Fruit fly (Drosophila melanogaster) whole organism, embryonic: ENCODE results near the gene CG18081.

Source experiments
- BEAF-32 ChIP-seq: fragments of 200-800 bp; sonication (Bioruptor generic); optimal IDR thresholded peaks from 3 replicates; lab custom pipeline; 2017; ENCODE audit warnings: missing biosample characterization, missing genetic modification characterization, mild to moderate bottlenecking, moderate library complexity, missing genetic modification reagents
- BtbVII ChIP-seq: fragments of 200-800 bp; sonication (Bioruptor generic); optimal IDR thresholded peaks from 3 replicates; lab custom pipeline; 2017; ENCODE audit warnings: missing biosample characterization, mild to moderate bottlenecking, missing genetic modification characterization
- CG10267 ChIP-seq: fragments of 200-800 bp; sonication (Bioruptor generic); optimal IDR thresholded peaks from 2 replicates; lab custom pipeline; 2018; ENCODE audit warnings: missing biosample characterization, mild to moderate bottlenecking, missing genetic modification characterization, moderate library complexity
- CG11696 ChIP-seq: fragments of 200-800 bp; sonication (Bioruptor generic); IDR thresholded peaks from 2 replicates; pipeline ENCODE4 v1.3.6; 2022; ENCODE audit warnings: missing biosample characterization, missing genetic modification characterization
- CG12942 ChIP-seq: fragments of 200-800 bp; sonication (Bioruptor generic); optimal IDR thresholded peaks from 3 replicates; lab custom pipeline; 2016; ENCODE audit warnings: missing biosample characterization, missing genetic modification characterization
- CG15011 ChIP-seq: fragments of 200-800 bp; sonication (Bioruptor generic); optimal IDR thresholded peaks from 3 replicates; lab custom pipeline; 2018; ENCODE audit warnings: missing biosample characterization, mild to moderate bottlenecking, missing genetic modification characterization
- CG1832 ChIP-seq: fragments of 200-800 bp; sonication (Bioruptor generic); optimal IDR thresholded peaks from 2 replicates; lab custom pipeline; 2017; ENCODE audit warnings: missing biosample characterization, mild to moderate bottlenecking, missing genetic modification characterization, inconsistent platforms
- CG2202 ChIP-seq: fragments of 200-800 bp; sonication (Bioruptor generic); optimal IDR thresholded peaks from 2 replicates; lab custom pipeline; 2018; ENCODE audit warnings: missing biosample characterization, mild to moderate bottlenecking, missing genetic modification characterization
- CG30020 ChIP-seq: fragments of 200-800 bp; optimal IDR thresholded peaks from 2 replicates; lab custom pipeline; 2019; ENCODE audit warnings: missing biosample characterization, mild to moderate bottlenecking, missing genetic modification characterization, moderate library complexity
- CG31441 ChIP-seq: fragments of 200-800 bp; sonication (Bioruptor generic); IDR thresholded peaks from 2 replicates; pipeline ENCODE4 v1.3.6; 2022; ENCODE audit warnings: missing biosample characterization, missing genetic modification characterization
- CG3163 ChIP-seq: fragments of 200-800 bp; sonication (Bioruptor generic); optimal IDR thresholded peaks from 3 replicates; lab custom pipeline; 2016; ENCODE audit warnings: missing biosample characterization, missing genetic modification characterization
- CG32767 ChIP-seq: fragments of 200-800 bp; sonication (Bioruptor generic); IDR thresholded peaks from 2 replicates; pipeline ENCODE4 v1.3.6; 2022; ENCODE audit warnings: missing biosample characterization, missing genetic modification characterization
- CG3726 ChIP-seq: fragments of 200-800 bp; sonication (Bioruptor generic); IDR thresholded peaks from 3 replicates; pipeline ENCODE4, ENCODE4 v1.3.6; 2022; ENCODE audit warnings: missing biosample characterization, missing genetic modification characterization
- CG4360 ChIP-seq: fragments of 200-800 bp; sonication (Bioruptor generic); IDR thresholded peaks from 2 replicates; pipeline ENCODE4 v1.3.6; 2022; ENCODE audit warnings: missing biosample characterization, missing genetic modification characterization
- CG4617 ChIP-seq: fragments of 200-800 bp; sonication (Bioruptor generic); optimal IDR thresholded peaks from 3 replicates; lab custom pipeline; 2016; ENCODE audit warnings: missing biosample characterization, missing genetic modification characterization, borderline replicate concordance
- CG7745 ChIP-seq: fragments of 200-800 bp; sonication (Bioruptor generic); optimal IDR thresholded peaks from 2 replicates; lab custom pipeline; 2018; ENCODE audit warnings: missing biosample characterization, mild to moderate bottlenecking, missing genetic modification characterization, moderate library complexity
- CG8359 ChIP-seq: fragments of 200-800 bp; sonication (Bioruptor generic); optimal IDR thresholded peaks from 2 replicates; lab custom pipeline; 2017; ENCODE audit warnings: missing biosample characterization, mild to moderate bottlenecking, missing genetic modification characterization, borderline replicate concordance
- CG8478 ChIP-seq: fragments of >200 bp; optimal IDR thresholded peaks from 2 replicates; lab custom pipeline; 2018
- CG9817 ChIP-seq: fragments of 200-800 bp; sonication (Bioruptor generic); optimal IDR thresholded peaks from 2 replicates; lab custom pipeline; 2018; ENCODE audit warnings: missing biosample characterization, mild to moderate bottlenecking, missing genetic modification characterization, moderate library complexity
- CG9876 ChIP-seq: fragments of 200-800 bp; sonication (Bioruptor generic); optimal IDR thresholded peaks from 2 replicates; lab custom pipeline; 2016; ENCODE audit warnings: missing biosample characterization, missing genetic modification characterization
- Dbx ChIP-seq: fragments of 200-800 bp; sonication (Bioruptor generic); IDR thresholded peaks from 3 replicates; pipeline ENCODE4 v1.3.6; 2022; ENCODE audit warnings: missing biosample characterization, missing genetic modification characterization
- H2.0 ChIP-seq: fragments of 200-800 bp; sonication (Bioruptor generic); IDR thresholded peaks from 2 replicates; pipeline ENCODE4 v1.3.6; 2022; ENCODE audit warnings: missing biosample characterization, missing genetic modification characterization
- Hmr ChIP-seq: fragments of 200-800 bp; sonication (Bioruptor generic); optimal IDR thresholded peaks from 3 replicates; lab custom pipeline; 2017; ENCODE audit warnings: mild to moderate bottlenecking, missing biosample characterization, missing genetic modification reagents, missing genetic modification characterization
- Hr51 ChIP-seq, 2 experiments: fragments of 200-800 bp; sonication (Bioruptor generic); optimal IDR thresholded peaks; 2 replicates in 1 of 2; 3 replicates in 1 of 2; lab custom pipeline; 2016 to 2018; ENCODE audit warnings: missing biosample characterization in 2 of 2, missing genetic modification characterization in 2 of 2, mild to moderate bottlenecking in 1 of 2, moderate library complexity in 1 of 2
- Kr ChIP-seq: fragments of 200-800 bp; sonication (Bioruptor generic); optimal IDR thresholded peaks from 2 replicates; lab custom pipeline; 2017; ENCODE audit warnings: missing biosample characterization, mild to moderate bottlenecking, missing genetic modification characterization
- Lpt ChIP-seq: fragments of >200 bp; optimal IDR thresholded peaks from 2 replicates; lab custom pipeline; 2018; ENCODE audit warnings: missing biosample characterization, missing genetic modification characterization
- Meics ChIP-seq: fragments of 200-800 bp; sonication (Bioruptor generic); optimal IDR thresholded peaks from 2 replicates; lab custom pipeline; 2017; ENCODE audit warnings: missing biosample characterization, mild to moderate bottlenecking, missing genetic modification characterization
- Nf-YC ChIP-seq: fragments of 200-800 bp; optimal IDR thresholded peaks from 3 replicates; lab custom pipeline; 2019; ENCODE audit warnings: missing biosample characterization, mild to moderate bottlenecking, missing genetic modification characterization, moderate library complexity
- NfI ChIP-seq: fragments of 200-800 bp; sonication (Bioruptor generic); optimal IDR thresholded peaks from 3 replicates; lab custom pipeline; 2018; ENCODE audit warnings: missing biosample characterization, mild to moderate bottlenecking, missing genetic modification characterization, moderate library complexity
- Oaz ChIP-seq: fragments of 200-800 bp; sonication (Bioruptor generic); IDR thresholded peaks from 2 replicates; pipeline ENCODE4 v1.3.6; 2022; ENCODE audit warnings: missing biosample characterization, missing genetic modification characterization
- Ptx1 ChIP-seq: fragments of 200-800 bp; sonication (Bioruptor generic); IDR thresholded peaks from 2 replicates; pipeline ENCODE4 v1.3.6; 2022; ENCODE audit warnings: missing biosample characterization, missing genetic modification characterization
- Taf1 ChIP-seq: fragments of 200-800 bp; sonication (Bioruptor generic); IDR thresholded peaks from 2 replicates; pipeline ENCODE4 v1.3.6; 2022; ENCODE audit warnings: missing biosample characterization, missing genetic modification characterization
- aop ChIP-seq: fragments of 200-800 bp; sonication (Bioruptor generic); IDR thresholded peaks from 2 replicates; pipeline ENCODE4 v1.3.6; 2022; ENCODE audit warnings: missing biosample characterization, missing genetic modification characterization
- ase ChIP-seq: fragments of 200-800 bp; sonication (Bioruptor generic); IDR thresholded peaks from 3 replicates; pipeline ENCODE4 v1.3.6; 2022; ENCODE audit warnings: missing biosample characterization, missing genetic modification characterization
- bowl ChIP-seq: fragments of 200-800 bp; sonication (Bioruptor generic); IDR thresholded peaks from 2 replicates; pipeline ENCODE4 v1.3.6; 2022; ENCODE audit warnings: missing biosample characterization, missing genetic modification characterization
- ci ChIP-seq: fragments of 200-800 bp; sonication (Bioruptor generic); IDR thresholded peaks from 3 replicates; pipeline ENCODE4 v1.3.6; 2022; ENCODE audit warnings: missing biosample characterization, missing genetic modification characterization
- corto ChIP-seq: fragments of 200-800 bp; sonication (Bioruptor generic); optimal IDR thresholded peaks from 2 replicates; lab custom pipeline; 2016; ENCODE audit warnings: missing biosample characterization, mild to moderate bottlenecking, missing genetic modification characterization, moderate library complexity
- dan ChIP-seq: fragments of 200-800 bp; sonication (Bioruptor generic); IDR thresholded peaks from 2 replicates; pipeline ENCODE4 v1.3.6; 2022; ENCODE audit warnings: missing biosample characterization, missing genetic modification characterization
- disco-r ChIP-seq: fragments of 200-800 bp; sonication (Bioruptor generic); optimal IDR thresholded peaks from 2 replicates; lab custom pipeline; 2016; ENCODE audit warnings: missing biosample characterization, missing genetic modification characterization
- emc ChIP-seq: fragments of 200-800 bp; sonication (Bioruptor generic); optimal IDR thresholded peaks from 2 replicates; lab custom pipeline; 2016; ENCODE audit warnings: missing biosample characterization, missing genetic modification characterization
- fd3F ChIP-seq: fragments of 200-800 bp; sonication (Bioruptor generic); optimal IDR thresholded peaks from 2 replicates; lab custom pipeline; 2018; ENCODE audit warnings: missing biosample characterization, mild to moderate bottlenecking, missing genetic modification characterization, moderate library complexity
- fd96Cb ChIP-seq: fragments of 200-800 bp; sonication (Bioruptor generic); optimal IDR thresholded peaks from 2 replicates; lab custom pipeline; 2018; ENCODE audit warnings: missing biosample characterization, mild to moderate bottlenecking, missing genetic modification characterization, moderate library complexity
- gro ChIP-seq: fragments of 200-800 bp; sonication (Bioruptor generic); optimal IDR thresholded peaks from 2 replicates; lab custom pipeline; 2016; ENCODE audit warnings: missing biosample characterization, missing genetic modification characterization
- h ChIP-seq: fragments of >200 bp; optimal IDR thresholded peaks from 2 replicates; lab custom pipeline; 2017
- ind ChIP-seq: fragments of 200-800 bp; sonication (Bioruptor generic); optimal IDR thresholded peaks from 3 replicates; lab custom pipeline; 2016; ENCODE audit warnings: missing biosample characterization, missing genetic modification characterization
- lilli ChIP-seq: fragments of 200-800 bp; sonication (Bioruptor generic); optimal IDR thresholded peaks from 3 replicates; lab custom pipeline; 2016; ENCODE audit warnings: missing biosample characterization, missing genetic modification characterization
- otp ChIP-seq: fragments of 200-800 bp; sonication (Bioruptor generic); IDR thresholded peaks from 3 replicates; pipeline ENCODE4, ENCODE4 v1.3.6; 2022; ENCODE audit warnings: missing biosample characterization, missing genetic modification characterization
- p53 ChIP-seq: fragments of 200-800 bp; sonication (Bioruptor generic); optimal IDR thresholded peaks from 2 replicates; lab custom pipeline; 2016; ENCODE audit warnings: missing biosample characterization, missing genetic modification characterization
- pan ChIP-seq, 4 experiments: fragments of >200 bp in 3 of 4; fragments of 200-800 bp in 1 of 4; sonication (Bioruptor generic) in 1 of 4; optimal IDR thresholded peaks in 3 of 4; IDR thresholded peaks in 1 of 4; 2 replicates each; pipeline versions ENCODE4 v1.3.6 to Lab custom; 2017 to 2022; ENCODE audit warnings: missing biosample characterization in 2 of 4, missing genetic modification characterization in 2 of 4, mixed read lengths in 1 of 4
- pros ChIP-seq: fragments of 200-800 bp; sonication (Bioruptor generic); optimal IDR thresholded peaks from 3 replicates; lab custom pipeline; 2019; ENCODE audit warnings: missing biosample characterization, mild to moderate bottlenecking, missing genetic modification characterization, moderate library complexity
- slbo ChIP-seq: fragments of 200-800 bp; sonication (Bioruptor generic); IDR thresholded peaks from 2 replicates; pipeline ENCODE4 v1.3.6; 2022; ENCODE audit warnings: missing biosample characterization, missing genetic modification characterization
- trh ChIP-seq: fragments of 200-800 bp; sonication (Bioruptor generic); optimal IDR thresholded peaks from 2 replicates; lab custom pipeline; 2016; ENCODE audit warnings: missing biosample characterization, missing genetic modification characterization

Gene CG18081

dm6 chr3L:15787406-15787805 is 47.8 kb downstream of the CG18081 start (continued):
- TF ChIP-seq NfI (no peak), CG31441 (GFP tag; lab: Robert Waterston, UW) (peak; percentile 81), CG4617 (GFP tag; lab: Kevin White, UChicago) (no peak), disco-r (no peak), Dbx (GFP tag; lab: Robert Waterston, UW) (no peak), h (lab: Kevin White, UChicago) (no peak), CG11696 (no peak), Taf1 (GFP tag; lab: Robert Waterston, UW) (no peak), aop (GFP tag; lab: Robert Waterston, UW) (no peak), Ptx1 (GFP tag; lab: Robert Waterston, UW) (peak; percentile 35; the same call in 1 of the 2 replicates), CG32767 (GFP tag; lab: Robert Waterston, UW) (no peak), slbo (no peak), Meics (GFP tag; lab: Kevin White, UChicago) (peak; percentile 13), CG8478 (lab: Kevin White, UChicago) (no peak), CG3163 (GFP tag; lab: Kevin White, UChicago) (no peak), Hr51 (GFP tag; optimal IDR thresholded peaks at IDR 0.05; lab: Kevin White, UChicago) (peak in 1 of 2 experiments; percentile 72), CG10267 (tag; lab: Kevin White, UChicago) (peak; percentile 79), CG8359 (GFP tag; lab: Kevin White, UChicago) (no peak), ci (no peak), fd3F (no peak), dan (GFP tag; lab: Robert Waterston, UW) (no peak), pan (optimal IDR thresholded peaks at IDR 0.05; lab: Kevin White, UChicago) (no peak), pan (GFP tag; optimal IDR thresholded peaks at IDR 0.05 in 1 of 2, IDR thresholded peaks at IDR 0.05 in 1 of 2) (no peak), CG12942 (GFP tag; lab: Kevin White, UChicago) (no peak), CG1832 (GFP tag; lab: Kevin White, UChicago) (no peak), lilli (no peak), Nf-YC (tag; lab: Kevin White, UChicago) (no peak), ase (GFP tag; lab: Robert Waterston, UW) (no peak), emc (GFP tag; lab: Kevin White, UChicago) (no peak), BtbVII (GFP tag; lab: Kevin White, UChicago) (no peak), CG9876 (GFP tag; lab: Kevin White, UChicago) (no peak), BEAF-32 (no peak), Lpt (GFP tag; lab: Kevin White, UChicago) (no peak), CG9817 (tag; lab: Kevin White, UChicago) (no peak), fd96Cb (peak; percentile 53), Kr (GFP tag; lab: Kevin White, UChicago) (peak; percentile 50), CG7745 (no peak), CG15011 (GFP tag; lab: Kevin White, UChicago) (peak; percentile 8), CG3726 (GFP tag; lab: Robert Waterston, UW) (no peak), trh (GFP tag; lab: Kevin White, UChicago) (no peak), CG4360 (GFP tag; lab: Robert Waterston, UW) (0 out of 2 replicates have a peak, but pooled peaks have one; percentile 3), gro (no peak), H2.0 (GFP tag; lab: Robert Waterston, UW) (no peak), Oaz (GFP tag; lab: Robert Waterston, UW) (no peak), bowl (GFP tag; lab: Robert Waterston, UW) (no peak), CG2202 (peak; percentile 43), p53 (no peak), ind (peak; percentile 21), CG30020 (tag; lab: Kevin White, UChicago) (peak; percentile 29), corto (GFP tag; lab: Kevin White, UChicago) (no peak), otp (GFP tag; lab: Robert Waterston, UW) (no peak), Hmr (peak; percentile 53), pros (GFP tag; lab: Kevin White, UChicago) (peak; percentile 59)
